Worm (Caenorhabditis elegans) whole organism, young adult: ENCODE measurements around the gene fahd-1.

Source experiments
- B0336.3 ChIP-seq: fragments of 200-800 bp; sonication (Bioruptor generic); IDR thresholded peaks from 2 replicates; pipeline ENCODE4 v1.3.6; 2022; ENCODE audit warnings: missing genetic modification characterization, missing compliant biosample characterization
- C17E4.6 ChIP-seq: fragments of 200-800 bp; sonication (Bioruptor generic); IDR thresholded peaks from 2 replicates; pipeline ENCODE4 v1.3.6; 2022; ENCODE audit warnings: missing genetic modification reagents, missing genetic modification characterization, missing compliant biosample characterization
- F23B12.7 ChIP-seq: sonication (generic microtip); optimal IDR thresholded peaks from 2 replicates; lab custom pipeline; 2017; ENCODE audit warnings: missing genetic modification characterization, mild to moderate bottlenecking, missing compliant biosample characterization, antibody characterized with exemption, moderate library complexity; ENCODE audit not compliant: insufficient read depth
- F33H1.4 ChIP-seq: fragments of 200-800 bp; sonication (Bioruptor generic); IDR thresholded peaks from 2 replicates; pipeline ENCODE4 v1.3.6; 2022; ENCODE audit warnings: missing genetic modification reagents, missing genetic modification characterization, missing compliant biosample characterization
- F49E8.2 ChIP-seq: sonication (generic microtip); optimal IDR thresholded peaks from 3 replicates; lab custom pipeline; 2017; ENCODE audit warnings: missing genetic modification characterization, mild to moderate bottlenecking, missing compliant biosample characterization, antibody characterized with exemption, moderate library complexity; ENCODE audit not compliant: insufficient read depth
- K12H6.12 ChIP-seq: fragments of 200-800 bp; sonication (Bioruptor generic); optimal IDR thresholded peaks from 2 replicates; lab custom pipeline; 2018; ENCODE audit warnings: mild to moderate bottlenecking, missing genetic modification characterization, missing compliant biosample characterization
- T26A5.8 ChIP-seq: sonication (generic microtip); optimal IDR thresholded peaks from 2 replicates; lab custom pipeline; 2016; ENCODE audit warnings: missing genetic modification characterization, missing compliant biosample characterization
- Y53G8AR.9 ChIP-seq: fragments of 200-800 bp; sonication (Bioruptor generic); conservative IDR thresholded peaks from 2 replicates; pipeline ENCODE4 v1.3.6; 2022; ENCODE audit warnings: missing genetic modification reagents, missing genetic modification characterization, missing compliant biosample characterization
- Y56A3A.18 ChIP-seq: fragments of 200-800 bp; sonication (Bioruptor generic); IDR thresholded peaks from 2 replicates; pipeline ENCODE4 v1.3.6; 2022; ENCODE audit warnings: missing genetic modification reagents, missing genetic modification characterization, missing compliant biosample characterization
- Y79H2A.3 ChIP-seq: fragments of 200-800 bp; sonication (Bioruptor generic); conservative IDR thresholded peaks from 2 replicates; pipeline ENCODE4 v1.3.6; 2022; ENCODE audit warnings: missing genetic modification reagents, missing genetic modification characterization, missing compliant biosample characterization
- akir-1 ChIP-seq: fragments of 200-800 bp; sonication (Bioruptor generic); optimal IDR thresholded peaks from 2 replicates; lab custom pipeline; 2018; ENCODE audit warnings: mild to moderate bottlenecking, missing genetic modification characterization, moderate library complexity, missing compliant biosample characterization
- ama-1 ChIP-seq, 3 experiments: fragments of 150-350 bp in 1 of 3; sonication (generic microtip) in 2 of 3; optimal IDR thresholded peaks; 2 replicates each; lab custom pipeline; 2014 to 2018; ENCODE audit warnings: missing biosample characterization in 2 of 3, missing genetic modification characterization in 2 of 3, missing genetic modification reagents in 2 of 3
- aptf-3 ChIP-seq: fragments of 200-800 bp; sonication (Bioruptor generic); IDR thresholded peaks from 2 replicates; pipeline ENCODE4 v1.3.6; 2022; ENCODE audit warnings: missing genetic modification characterization, missing compliant biosample characterization
- athp-1 ChIP-seq: sonication (generic microtip); optimal IDR thresholded peaks from 2 replicates; lab custom pipeline; 2017; ENCODE audit warnings: mild to moderate bottlenecking, missing genetic modification characterization, missing compliant biosample characterization
- attf-6 ChIP-seq: fragments of 200-800 bp; sonication (Bioruptor generic); IDR thresholded peaks from 2 replicates; pipeline ENCODE4 v1.3.6; 2022; ENCODE audit warnings: missing genetic modification reagents, missing genetic modification characterization, missing compliant biosample characterization
- cebp-1 ChIP-seq, 2 experiments: fragments of 200-800 bp in 1 of 2; sonication (Bioruptor generic) in 1 of 2; sonication (generic microtip) in 1 of 2; IDR thresholded peaks in 1 of 2; optimal IDR thresholded peaks in 1 of 2; 2 replicates each; pipeline versions ENCODE4 v1.3.6 to Lab custom; 2017 to 2022; ENCODE audit warnings: missing compliant biosample characterization in 2 of 2, missing genetic modification characterization in 2 of 2, mild to moderate bottlenecking in 1 of 2, missing genetic modification reagents in 1 of 2, moderate library complexity in 1 of 2
- ceh-100 ChIP-seq: fragments of 200-800 bp; sonication (Bioruptor generic); IDR thresholded peaks from 2 replicates; pipeline ENCODE4 v1.3.6; 2022; ENCODE audit warnings: missing genetic modification reagents, missing genetic modification characterization, missing compliant biosample characterization
- dox-1 ChIP-seq: fragments of 200-800 bp; sonication (Bioruptor generic); IDR thresholded peaks from 2 replicates; pipeline ENCODE4 v1.3.6; 2022; ENCODE audit warnings: missing genetic modification reagents, missing genetic modification characterization, missing compliant biosample characterization
- efl-1 ChIP-seq: fragments of 150-350 bp; optimal IDR thresholded peaks from 2 replicates; lab custom pipeline; 2014; ENCODE audit warnings: missing biosample characterization, missing genetic modification reagents, missing genetic modification characterization
- egrh-3 ChIP-seq: fragments of 200-800 bp; sonication (Bioruptor generic); IDR thresholded peaks from 2 replicates; pipeline ENCODE4 v1.3.6; 2022; ENCODE audit warnings: missing genetic modification reagents, missing genetic modification characterization, missing compliant biosample characterization
- ekl-4 ChIP-seq: fragments of 200-800 bp; sonication (Bioruptor generic); IDR thresholded peaks from 2 replicates; pipeline ENCODE4 v1.3.6; 2022; ENCODE audit warnings: missing genetic modification reagents, missing genetic modification characterization, missing compliant biosample characterization
- him-1 ChIP-seq: sonication (generic microtip); optimal IDR thresholded peaks from 2 replicates; lab custom pipeline; 2016; ENCODE audit warnings: missing genotype, missing genetic modification reagents, missing genetic modification characterization, missing compliant biosample characterization
- hmg-1.2 ChIP-seq: fragments of 200-800 bp; sonication (Bioruptor generic); IDR thresholded peaks from 2 replicates; pipeline ENCODE4 v1.3.6; 2022; ENCODE audit warnings: missing genetic modification reagents, missing genetic modification characterization, missing compliant biosample characterization
- hmg-20 ChIP-seq: fragments of 200-800 bp; sonication (Bioruptor generic); IDR thresholded peaks from 2 replicates; pipeline ENCODE4 v1.3.6; 2022; ENCODE audit warnings: missing genetic modification reagents, missing genetic modification characterization, missing compliant biosample characterization
- hrde-1 ChIP-seq: sonication (generic microtip); optimal IDR thresholded peaks from 2 replicates; lab custom pipeline; 2016; ENCODE audit warnings: missing genetic modification characterization, mild to moderate bottlenecking, missing compliant biosample characterization, moderate library complexity, missing genotype, missing genetic modification reagents, borderline replicate concordance
- hsf-1 ChIP-seq: fragments of 200-800 bp; sonication (Bioruptor generic); IDR thresholded peaks from 2 replicates; pipeline ENCODE4 v1.3.6; 2022; ENCODE audit warnings: missing genetic modification reagents, missing genetic modification characterization, missing compliant biosample characterization
- let-526 ChIP-seq: fragments of 200-800 bp; sonication (Bioruptor generic); IDR thresholded peaks from 2 replicates; pipeline ENCODE4 v1.3.6; 2022; ENCODE audit warnings: missing genetic modification reagents, missing genetic modification characterization, missing compliant biosample characterization
- lin-26 ChIP-seq: fragments of 200-800 bp; sonication (Bioruptor generic); IDR thresholded peaks from 2 replicates; pipeline ENCODE4 v1.3.6; 2022; ENCODE audit warnings: missing genetic modification reagents, missing genetic modification characterization, missing compliant biosample characterization
- lin-35 ChIP-seq, 3 experiments: fragments of 150-350 bp in 2 of 3; sonication (generic microtip) in 1 of 3; optimal IDR thresholded peaks; 2 replicates each; lab custom pipeline; 2014 to 2018; ENCODE audit warnings: missing biosample characterization in 3 of 3, missing genetic modification characterization in 3 of 3, missing genetic modification reagents in 3 of 3
- lin-54 ChIP-seq: fragments of 200-800 bp; sonication (Bioruptor generic); optimal IDR thresholded peaks from 2 replicates; lab custom pipeline; 2018; ENCODE audit warnings: mild to moderate bottlenecking, missing genetic modification characterization, missing compliant biosample characterization
- lir-1 ChIP-seq: fragments of 200-800 bp; sonication (Bioruptor generic); conservative IDR thresholded peaks from 2 replicates; pipeline ENCODE4 v1.3.6; 2022; ENCODE audit warnings: missing genetic modification reagents, missing genetic modification characterization, missing compliant biosample characterization
- lsl-1 ChIP-seq: fragments of 200-800 bp; sonication (Bioruptor generic); optimal IDR thresholded peaks from 2 replicates; lab custom pipeline; 2018; ENCODE audit warnings: mild to moderate bottlenecking, missing genetic modification characterization, moderate library complexity, missing compliant biosample characterization
- madf-3 ChIP-seq: fragments of 200-800 bp; sonication (Bioruptor generic); IDR thresholded peaks from 2 replicates; pipeline ENCODE4 v1.3.6; 2022; ENCODE audit warnings: missing genetic modification reagents, missing genetic modification characterization, missing compliant biosample characterization
- madf-8 ChIP-seq: fragments of 200-800 bp; sonication (Bioruptor generic); conservative IDR thresholded peaks from 2 replicates; pipeline ENCODE4 v1.3.6; 2022; ENCODE audit warnings: missing genetic modification reagents, missing genetic modification characterization, missing compliant biosample characterization
- nfya-2 ChIP-seq: fragments of 200-800 bp; sonication (Bioruptor generic); IDR thresholded peaks from 2 replicates; pipeline ENCODE4 v1.3.6; 2022; ENCODE audit warnings: missing genetic modification reagents, missing genetic modification characterization, missing compliant biosample characterization
- nfyb-1 ChIP-seq: fragments of 200-800 bp; sonication (Bioruptor generic); IDR thresholded peaks from 2 replicates; pipeline ENCODE4 v1.3.6; 2022; ENCODE audit warnings: missing genetic modification reagents, missing genetic modification characterization, missing compliant biosample characterization
- rcor-1 ChIP-seq: fragments of 200-800 bp; sonication (Bioruptor generic); IDR thresholded peaks from 2 replicates; pipeline ENCODE4 v1.3.6; 2022; ENCODE audit warnings: missing genetic modification reagents, missing genetic modification characterization, missing compliant biosample characterization
- rec-8 ChIP-seq, 2 experiments: sonication (generic microtip); optimal IDR thresholded peaks; 2 replicates each; lab custom pipeline; 2016; ENCODE audit warnings: mild to moderate bottlenecking in 2 of 2, missing genetic modification characterization in 2 of 2, missing genetic modification reagents in 2 of 2, missing genotype in 2 of 2, missing biosample characterization in 1 of 2, missing compliant biosample characterization in 1 of 2, moderate library complexity in 1 of 2
- snpc-1.1 ChIP-seq: sonication (generic microtip); optimal IDR thresholded peaks from 2 replicates; lab custom pipeline; 2017; ENCODE audit warnings: missing genetic modification characterization, mild to moderate bottlenecking, missing compliant biosample characterization, antibody characterized with exemption, moderate library complexity, missing genotype, missing genetic modification reagents; ENCODE audit not compliant: insufficient read depth
- snpc-1.3 ChIP-seq: sonication (generic microtip); optimal IDR thresholded peaks from 2 replicates; lab custom pipeline; 2017; ENCODE audit warnings: missing genetic modification characterization, mild to moderate bottlenecking, missing compliant biosample characterization, antibody characterized with exemption, moderate library complexity, missing genotype, missing genetic modification reagents; ENCODE audit not compliant: insufficient read depth
- snpc-3.4 ChIP-seq: sonication (generic microtip); optimal IDR thresholded peaks from 2 replicates; lab custom pipeline; 2017; ENCODE audit warnings: missing genetic modification characterization, mild to moderate bottlenecking, missing compliant biosample characterization, antibody characterized with exemption, moderate library complexity, missing genotype, missing genetic modification reagents
- somi-1 ChIP-seq: fragments of 200-800 bp; sonication (Bioruptor generic); optimal IDR thresholded peaks from 2 replicates; lab custom pipeline; 2018; ENCODE audit warnings: mild to moderate bottlenecking, missing genetic modification characterization, missing compliant biosample characterization
- tlf-1 ChIP-seq: fragments of 200-800 bp; sonication (Bioruptor generic); optimal IDR thresholded peaks from 2 replicates; lab custom pipeline; 2018; ENCODE audit warnings: mild to moderate bottlenecking, missing genetic modification characterization, missing compliant biosample characterization
- unc-62 ChIP-seq: fragments of 150-350 bp; optimal IDR thresholded peaks from 2 replicates; lab custom pipeline; 2014; ENCODE audit warnings: missing biosample characterization, missing genetic modification reagents, missing genetic modification characterization
- ztf-3 ChIP-seq: fragments of 200-800 bp; sonication (Bioruptor generic); optimal IDR thresholded peaks from 2 replicates; lab custom pipeline; 2018; ENCODE audit warnings: mild to moderate bottlenecking, missing genetic modification characterization, missing compliant biosample characterization

The fahd-1 gene

ce11 chrIII:7855468-7855867 is 36.6 kb upstream of the fahd-1 start:
- 0 out of 2 replicates have a peak, but pooled peaks have one; percentile 24 for TF ChIP-seq F33H1.4 (GFP tag; lab: Robert Waterston, UW)
- TF ChIP-seq hrde-1 (tag; lab: Kevin White, UChicago), result peak; percentile 76
- no peak for TF ChIP-seq cebp-1 (GFP tag; IDR thresholded peaks at IDR 0.05; lab: Robert Waterston, UW)
- TF ChIP-seq cebp-1 (tag; optimal IDR thresholded peaks at IDR 0.05; lab: Kevin White, UChicago), result peak; percentile 19
- TF ChIP-seq ztf-3 (GFP tag; lab: Kevin White, UChicago), result no peak
- TF ChIP-seq let-526 (GFP tag; lab: Robert Waterston, UW), result no peak
- TF ChIP-seq nfya-2, result no peak
- TF ChIP-seq tlf-1 (GFP tag; lab: Kevin White, UChicago), result peak; percentile 64
- 0 out of 2 replicates have a peak, but pooled peaks have one; percentile 46 for TF ChIP-seq Y56A3A.18 (GFP tag; lab: Robert Waterston, UW)
- peak in 1 of 3 experiments; percentile 22 for TF ChIP-seq lin-35 (GFP tag; optimal IDR thresholded peaks at IDR 0.05; lab: Kevin White, UChicago)
- peak; percentile 53; the same call in 1 of the 2 replicates for TF ChIP-seq Y53G8AR.9 (GFP tag; lab: Robert Waterston, UW)
- TF ChIP-seq dox-1, result peak; percentile 48; the same call in 1 of the 2 replicates
- peak; percentile 82 for TF ChIP-seq B0336.3
- TF ChIP-seq rec-8 (tag; optimal IDR thresholded peaks at IDR 0.05; lab: Kevin White, UChicago), result no peak
- TF ChIP-seq snpc-1.3 (tag; lab: Kevin White, UChicago), result peak; percentile 11
- peak; percentile 74 for TF ChIP-seq madf-3 (GFP tag; lab: Robert Waterston, UW)
- TF ChIP-seq F49E8.2, result peak; percentile 82
- TF ChIP-seq athp-1 (tag; lab: Kevin White, UChicago), result peak; percentile 11
- TF ChIP-seq snpc-1.1 (tag; lab: Kevin White, UChicago), result peak; percentile 25
- TF ChIP-seq lin-26 (GFP tag; lab: Robert Waterston, UW), result peak; percentile 77
- TF ChIP-seq snpc-3.4 (tag; lab: Kevin White, UChicago), result peak; percentile 79
- TF ChIP-seq hmg-20, result no peak
- peak; percentile 49 for TF ChIP-seq lsl-1 (GFP tag; lab: Kevin White, UChicago)
- 0 out of 2 replicates have a peak, but pooled peaks have one; percentile 11 for TF ChIP-seq C17E4.6
- TF ChIP-seq attf-6 (GFP tag; lab: Robert Waterston, UW), result peak; percentile 79; the same call in 1 of the 2 replicates
- TF ChIP-seq ceh-100, result peak; percentile 57
- TF ChIP-seq F23B12.7 (tag; lab: Kevin White, UChicago), result no peak
- TF ChIP-seq Y79H2A.3 (GFP tag; lab: Robert Waterston, UW), result no peak
- TF ChIP-seq unc-62 (GFP tag; lab: Kevin White, UChicago), result no peak
- TF ChIP-seq ama-1 (optimal IDR thresholded peaks at IDR 0.05; lab: Kevin White, UChicago), result no peak
- peak in 1 of 2 experiments; percentile 88 for TF ChIP-seq ama-1 (GFP tag; optimal IDR thresholded peaks at IDR 0.05; lab: Kevin White, UChicago)
- TF ChIP-seq hmg-1.2 (GFP tag; lab: Robert Waterston, UW), result peak; percentile 20; the same call in 1 of the 2 replicates
- peak; percentile 11; the same call in 1 of the 2 replicates for TF ChIP-seq madf-8 (GFP tag; lab: Robert Waterston, UW)
- TF ChIP-seq rcor-1, result peak; percentile 61
- no peak for TF ChIP-seq egrh-3 (GFP tag; lab: Robert Waterston, UW)
- TF ChIP-seq ekl-4 (GFP tag; lab: Robert Waterston, UW), result peak; percentile 78
- TF ChIP-seq T26A5.8, result no peak
- TF ChIP-seq nfyb-1 (GFP tag; lab: Robert Waterston, UW), result no peak; the same call in 1 of the 2 replicates
- peak; percentile 14 for TF ChIP-seq efl-1
- peak; percentile 68 for TF ChIP-seq lin-54 (GFP tag; lab: Kevin White, UChicago)
- no peak for TF ChIP-seq akir-1 (GFP tag; lab: Kevin White, UChicago)
- peak; percentile 12 for TF ChIP-seq somi-1 (GFP tag; lab: Kevin White, UChicago)
- peak; percentile 73 for TF ChIP-seq hsf-1 (GFP tag; lab: Robert Waterston, UW)
- no peak for TF ChIP-seq aptf-3 (GFP tag; lab: Robert Waterston, UW)
- TF ChIP-seq K12H6.12 (tag; lab: Kevin White, UChicago), result no peak
- TF ChIP-seq him-1, result peak; percentile 53
- no peak for TF ChIP-seq lir-1 (GFP tag; lab: Robert Waterston, UW)
